Fruit fly (Drosophila melanogaster) whole organism, embryonic: Measurements from ENCODE around the gene CG15043.
A peak's percentile ranks its signal among the peaks of the same experiment; 100 is the strongest.

Experiments
- Ada2b ChIP-seq: fragments of 200-800 bp; sonication (Bioruptor generic); IDR thresholded peaks from 2 replicates; pipeline ENCODE4 v1.3.6; 2022; ENCODE audit warnings: missing biosample characterization, missing genetic modification characterization
- BtbVII ChIP-seq: fragments of 200-800 bp; sonication (Bioruptor generic); optimal IDR thresholded peaks from 3 replicates; lab custom pipeline; 2017; ENCODE audit warnings: missing biosample characterization, mild to moderate bottlenecking, missing genetic modification characterization
- CG10462 ChIP-seq: fragments of 200-800 bp; sonication (Bioruptor generic); optimal IDR thresholded peaks from 2 replicates; lab custom pipeline; 2016; ENCODE audit warnings: missing biosample characterization, missing genetic modification characterization
- CG10543 ChIP-seq: fragments of 200-800 bp; sonication (Bioruptor generic); optimal IDR thresholded peaks from 3 replicates; lab custom pipeline; 2017; ENCODE audit warnings: missing biosample characterization, mild to moderate bottlenecking, missing genetic modification characterization, moderate library complexity
- CG11085 ChIP-seq: fragments of 200-800 bp; sonication (Bioruptor generic); IDR thresholded peaks from 2 replicates; pipeline ENCODE4 v1.3.6; 2022; ENCODE audit warnings: missing biosample characterization, missing genetic modification characterization
- CG12299 ChIP-seq: fragments of 200-800 bp; sonication (Bioruptor generic); optimal IDR thresholded peaks from 2 replicates; lab custom pipeline; 2018; ENCODE audit warnings: missing biosample characterization, mild to moderate bottlenecking, missing genetic modification characterization
- CG1233 ChIP-seq: fragments of 200-800 bp; sonication (Bioruptor generic); optimal IDR thresholded peaks from 4 replicates; lab custom pipeline; 2018; ENCODE audit warnings: missing biosample characterization, mild to moderate bottlenecking, missing genetic modification characterization
- CG13123 ChIP-seq: fragments of 200-800 bp; sonication (Bioruptor generic); optimal IDR thresholded peaks from 2 replicates; lab custom pipeline; 2016; ENCODE audit warnings: missing biosample characterization, missing genetic modification characterization
- CG14860 ChIP-seq: fragments of 200-800 bp; sonication (Bioruptor generic); IDR thresholded peaks from 3 replicates; pipeline ENCODE4 v1.3.6; 2022; ENCODE audit warnings: missing biosample characterization, missing genetic modification characterization; ENCODE audit not compliant: partially characterized antibody
- CG14965 ChIP-seq: fragments of 200-800 bp; sonication (Bioruptor generic); optimal IDR thresholded peaks from 2 replicates; lab custom pipeline; 2016; ENCODE audit warnings: missing biosample characterization, missing genetic modification characterization, borderline replicate concordance
- CG15269 ChIP-seq: fragments of 200-800 bp; sonication (Bioruptor generic); optimal IDR thresholded peaks from 2 replicates; lab custom pipeline; 2018; ENCODE audit warnings: missing biosample characterization, mild to moderate bottlenecking, missing genetic modification characterization, moderate library complexity
- CG15514 ChIP-seq: fragments of 200-800 bp; sonication (Bioruptor generic); optimal IDR thresholded peaks from 3 replicates; lab custom pipeline; 2017; ENCODE audit warnings: missing biosample characterization, missing genetic modification characterization, mild to moderate bottlenecking, moderate library complexity, missing genetic modification reagents
- CG1603 ChIP-seq: fragments of 200-800 bp; sonication (Bioruptor generic); optimal IDR thresholded peaks from 2 replicates; lab custom pipeline; 2019; ENCODE audit warnings: missing biosample characterization, mild to moderate bottlenecking, missing genetic modification characterization, moderate library complexity
- CG17829 ChIP-seq: fragments of 200-800 bp; optimal IDR thresholded peaks from 2 replicates; lab custom pipeline; 2019; ENCODE audit warnings: missing biosample characterization, mild to moderate bottlenecking, missing genetic modification characterization, moderate library complexity
- CG18764 ChIP-seq: fragments of 200-800 bp; sonication (Bioruptor generic); optimal IDR thresholded peaks from 3 replicates; lab custom pipeline; 2016; ENCODE audit warnings: missing biosample characterization, missing genetic modification characterization
- CG30403 ChIP-seq: fragments of 200-800 bp; sonication (Bioruptor generic); optimal IDR thresholded peaks from 3 replicates; lab custom pipeline; 2016; ENCODE audit warnings: missing biosample characterization, missing genetic modification characterization
- CG32532 ChIP-seq: fragments of 200-800 bp; sonication (Bioruptor generic); IDR thresholded peaks from 2 replicates; pipeline ENCODE4 v1.3.6; 2022; ENCODE audit warnings: missing biosample characterization, missing genetic modification characterization
- CG32772 ChIP-seq: fragments of 200-800 bp; sonication (Bioruptor generic); IDR thresholded peaks from 2 replicates; pipeline ENCODE4 v1.3.6; 2022; ENCODE audit warnings: missing biosample characterization, missing genetic modification characterization
- CG3281 ChIP-seq: fragments of 200-800 bp; sonication (Bioruptor generic); optimal IDR thresholded peaks from 3 replicates; lab custom pipeline; 2017; ENCODE audit warnings: missing biosample characterization, mild to moderate bottlenecking, missing genetic modification characterization
- CG4820 ChIP-seq: fragments of 200-800 bp; sonication (Bioruptor generic); optimal IDR thresholded peaks from 3 replicates; lab custom pipeline; 2016; ENCODE audit warnings: missing biosample characterization, missing genetic modification characterization
- CG5953 ChIP-seq: fragments of 200-800 bp; sonication (Bioruptor generic); IDR thresholded peaks from 2 replicates; pipeline ENCODE4 v1.3.6; 2022; ENCODE audit warnings: missing biosample characterization, missing genetic modification characterization
- CG6175 ChIP-seq: fragments of 200-800 bp; sonication (Bioruptor generic); IDR thresholded peaks from 3 replicates; pipeline ENCODE4 v1.3.6; 2022; ENCODE audit warnings: missing biosample characterization, missing genetic modification characterization
- CG7786 ChIP-seq: fragments of 200-800 bp; sonication (Bioruptor generic); optimal IDR thresholded peaks from 2 replicates; lab custom pipeline; 2016; ENCODE audit warnings: missing biosample characterization, missing genetic modification characterization
- CG7963 ChIP-seq: fragments of 200-800 bp; sonication (Bioruptor generic); IDR thresholded peaks from 3 replicates; pipeline ENCODE4 v1.3.6; 2022; ENCODE audit warnings: missing biosample characterization, missing genetic modification characterization; ENCODE audit not compliant: partially characterized antibody
- CG9215 ChIP-seq: fragments of 200-800 bp; sonication (Bioruptor generic); IDR thresholded peaks from 2 replicates; pipeline ENCODE4 v1.3.6; 2022; ENCODE audit warnings: missing biosample characterization, missing genetic modification characterization
- CG9932 ChIP-seq: fragments of 200-800 bp; sonication (Bioruptor generic); IDR thresholded peaks from 2 replicates; pipeline ENCODE4 v1.3.6; 2022; ENCODE audit warnings: missing biosample characterization, missing genetic modification characterization
- CTCF ChIP-seq: fragments of 200-800 bp; sonication (Bioruptor generic); optimal IDR thresholded peaks from 2 replicates; lab custom pipeline; 2017; ENCODE audit warnings: missing biosample characterization, mild to moderate bottlenecking, missing genetic modification characterization, moderate library complexity
- Chrac-16 ChIP-seq: fragments of 200-800 bp; sonication (Bioruptor generic); optimal IDR thresholded peaks from 3 replicates; lab custom pipeline; 2016; ENCODE audit warnings: missing biosample characterization, missing genetic modification characterization
- Dref ChIP-seq: fragments of 200-800 bp; sonication (Bioruptor generic); IDR thresholded peaks from 2 replicates; pipeline ENCODE4 v1.3.6; 2022; ENCODE audit warnings: missing biosample characterization, missing genetic modification characterization
- Fer2 ChIP-seq: fragments of 200-800 bp; sonication (Bioruptor generic); optimal IDR thresholded peaks from 2 replicates; lab custom pipeline; 2018; ENCODE audit warnings: missing biosample characterization, mild to moderate bottlenecking, missing genetic modification characterization, moderate library complexity
- Hand ChIP-seq: fragments of 200-800 bp; sonication (Bioruptor generic); optimal IDR thresholded peaks from 2 replicates; lab custom pipeline; 2017; ENCODE audit warnings: mild to moderate bottlenecking, missing biosample characterization, missing genetic modification reagents, missing genetic modification characterization
- Hmr ChIP-seq: fragments of 200-800 bp; sonication (Bioruptor generic); optimal IDR thresholded peaks from 3 replicates; lab custom pipeline; 2017; ENCODE audit warnings: mild to moderate bottlenecking, missing biosample characterization, missing genetic modification reagents, missing genetic modification characterization
- Hr51 ChIP-seq, 2 experiments: fragments of 200-800 bp; sonication (Bioruptor generic); optimal IDR thresholded peaks; 2 replicates in 1 of 2; 3 replicates in 1 of 2; lab custom pipeline; 2016 to 2018; ENCODE audit warnings: missing biosample characterization in 2 of 2, missing genetic modification characterization in 2 of 2, mild to moderate bottlenecking in 1 of 2, moderate library complexity in 1 of 2
- Neu2 ChIP-seq: fragments of 200-800 bp; sonication (Bioruptor generic); optimal IDR thresholded peaks from 3 replicates; lab custom pipeline; 2016; ENCODE audit warnings: missing biosample characterization, missing genetic modification characterization, borderline replicate concordance
- Rx ChIP-seq: fragments of 200-800 bp; sonication (Bioruptor generic); IDR thresholded peaks from 2 replicates; pipeline ENCODE4 v1.3.6; 2022; ENCODE audit warnings: missing biosample characterization, missing genetic modification characterization
- abd-A ChIP-seq: fragments of 200-800 bp; sonication (Bioruptor generic); optimal IDR thresholded peaks from 3 replicates; lab custom pipeline; 2019; ENCODE audit warnings: missing biosample characterization, mild to moderate bottlenecking, missing genetic modification characterization, moderate library complexity
- ac ChIP-seq: fragments of 200-800 bp; sonication (Bioruptor generic); optimal IDR thresholded peaks from 3 replicates; lab custom pipeline; 2017; ENCODE audit warnings: missing biosample characterization, mild to moderate bottlenecking, missing genetic modification characterization
- ara ChIP-seq: fragments of 200-800 bp; sonication (Bioruptor generic); IDR thresholded peaks from 2 replicates; pipeline ENCODE4 v1.3.6; 2022; ENCODE audit warnings: missing biosample characterization, missing genetic modification characterization
- br ChIP-seq: fragments of >200 bp; optimal IDR thresholded peaks from 2 replicates; lab custom pipeline; 2017
- croc ChIP-seq: fragments of 200-800 bp; sonication (Bioruptor generic); conservative IDR thresholded peaks from 3 replicates; pipeline ENCODE4 v1.3.6; 2022; ENCODE audit warnings: missing biosample characterization, missing genetic modification characterization
- dati ChIP-seq: fragments of 200-800 bp; sonication (Bioruptor generic); IDR thresholded peaks from 2 replicates; pipeline ENCODE4 v1.3.6; 2022; ENCODE audit warnings: missing biosample characterization, missing genetic modification characterization
- dysf ChIP-seq: fragments of 200-800 bp; sonication (Bioruptor generic); IDR thresholded peaks from 3 replicates; pipeline ENCODE4 v1.3.6; 2022; ENCODE audit warnings: missing biosample characterization, missing genetic modification characterization
- esg ChIP-seq: fragments of 200-800 bp; sonication (Bioruptor generic); conservative IDR thresholded peaks from 2 replicates; pipeline ENCODE4 v1.3.6; 2022; ENCODE audit warnings: missing biosample characterization, missing genetic modification characterization
- grn ChIP-seq: fragments of 200-800 bp; sonication (Bioruptor generic); optimal IDR thresholded peaks from 3 replicates; lab custom pipeline; 2017; ENCODE audit warnings: missing biosample characterization, missing genetic modification characterization
- lab ChIP-seq: fragments of 200-800 bp; sonication (Bioruptor generic); optimal IDR thresholded peaks from 3 replicates; lab custom pipeline; 2017; ENCODE audit warnings: missing biosample characterization, missing genetic modification characterization, mild to moderate bottlenecking, moderate library complexity, missing genetic modification reagents
- peb ChIP-seq: fragments of 200-800 bp; sonication (Bioruptor generic); IDR thresholded peaks from 2 replicates; pipeline ENCODE4 v1.3.6; 2022; ENCODE audit warnings: missing biosample characterization, missing genetic modification characterization
- pita ChIP-seq: fragments of 200-800 bp; sonication (Bioruptor generic); optimal IDR thresholded peaks from 2 replicates; lab custom pipeline; 2017; ENCODE audit warnings: missing biosample characterization, mild to moderate bottlenecking, missing genetic modification characterization
- repo ChIP-seq: fragments of 200-800 bp; sonication (Bioruptor generic); optimal IDR thresholded peaks from 2 replicates; lab custom pipeline; 2016; ENCODE audit warnings: missing biosample characterization, missing genetic modification characterization
- ro ChIP-seq: fragments of 200-800 bp; sonication (Bioruptor generic); IDR thresholded peaks from 2 replicates; pipeline ENCODE4 v1.3.6; 2022; ENCODE audit warnings: missing biosample characterization, missing genetic modification characterization
- toy ChIP-seq: fragments of 200-800 bp; sonication (Bioruptor generic); IDR thresholded peaks from 2 replicates; pipeline ENCODE4 v1.3.6; 2022; ENCODE audit warnings: missing biosample characterization, missing genetic modification characterization
- wek ChIP-seq: fragments of 200-800 bp; sonication (Bioruptor generic); optimal IDR thresholded peaks from 3 replicates; lab custom pipeline; 2018; ENCODE audit warnings: missing biosample characterization, mild to moderate bottlenecking, missing genetic modification characterization, moderate library complexity
- zfh2 ChIP-seq: fragments of 200-800 bp; sonication (Bioruptor generic); optimal IDR thresholded peaks from 2 replicates; lab custom pipeline; 2016; ENCODE audit warnings: missing biosample characterization, missing genetic modification characterization

The CG15043 gene

DNA sequence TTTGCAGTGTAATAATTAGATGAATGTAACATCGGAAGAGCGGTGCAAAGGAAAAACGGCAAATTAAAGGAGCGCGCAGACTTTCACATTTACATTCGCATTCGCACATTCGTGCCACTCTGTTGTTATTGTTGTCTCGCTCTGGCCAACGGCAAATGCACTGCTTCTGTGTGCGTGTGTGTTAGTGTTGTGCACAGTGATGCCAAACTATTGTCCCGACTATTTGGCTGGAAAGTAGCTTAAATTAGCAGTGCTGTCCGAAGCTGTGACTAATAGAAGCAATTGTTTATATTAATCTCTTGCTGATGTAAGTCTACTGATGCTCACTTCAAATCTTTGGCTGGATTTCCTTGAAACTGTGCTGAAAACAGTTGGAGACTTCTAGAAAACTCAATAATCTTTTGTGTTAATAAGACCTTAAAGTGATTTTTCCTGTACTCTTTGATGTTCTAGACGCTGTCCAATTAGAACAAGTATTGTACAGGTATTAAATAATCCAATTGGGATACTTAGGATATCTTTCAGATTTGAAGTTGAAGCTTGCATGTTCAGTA is 22.1 kb upstream of the CG15043 start (continued):
- TF ChIP-seq Chrac-16, result no peak
- TF ChIP-seq repo, result no peak
- TF ChIP-seq CG3281 (GFP tag; lab: Kevin White, UChicago), result no peak
- TF ChIP-seq esg (GFP tag; lab: Robert Waterston, UW), result 0 out of 2 replicates have a peak, but pooled peaks have one; percentile 7
- TF ChIP-seq CG13123 (GFP tag; lab: Kevin White, UChicago), result no peak
- TF ChIP-seq dysf (GFP tag; lab: Robert Waterston, UW), result no peak
- no peak for TF ChIP-seq ro
- TF ChIP-seq CG7963 (GFP tag; lab: Robert Waterston, UW), result no peak
- TF ChIP-seq CG17829 (tag; lab: Kevin White, UChicago), result no peak
- TF ChIP-seq CG32772 (GFP tag; lab: Robert Waterston, UW), result no peak
- TF ChIP-seq CG5953 (GFP tag; lab: Robert Waterston, UW), result no peak
- no peak for TF ChIP-seq wek (GFP tag; lab: Kevin White, UChicago)
- TF ChIP-seq ara (GFP tag; lab: Robert Waterston, UW), result no peak
- TF ChIP-seq Fer2 (tag; lab: Kevin White, UChicago), result no peak
- TF ChIP-seq Hr51 (GFP tag; optimal IDR thresholded peaks at IDR 0.05; lab: Kevin White, UChicago), result no peak
- TF ChIP-seq CG4820 (GFP tag; lab: Kevin White, UChicago), result no peak
- no peak for TF ChIP-seq zfh2
- TF ChIP-seq Hmr (GFP tag; lab: Kevin White, UChicago), result peak; percentile 15
- TF ChIP-seq dati, result no peak
- no peak for TF ChIP-seq lab (GFP tag; lab: Kevin White, UChicago)
- TF ChIP-seq CG14860, result no peak
- no peak for TF ChIP-seq CG15269 (tag; lab: Kevin White, UChicago)
- peak; percentile 17 for TF ChIP-seq CG10543 (GFP tag; lab: Kevin White, UChicago)
- no peak for TF ChIP-seq pita (GFP tag; lab: Kevin White, UChicago)
- no peak for TF ChIP-seq toy (GFP tag; lab: Robert Waterston, UW)
- peak; percentile 53; the same call in 1 of the 2 replicates for TF ChIP-seq CG9932 (GFP tag; lab: Robert Waterston, UW)
- no peak for TF ChIP-seq CG9215 (GFP tag; lab: Robert Waterston, UW)
- no peak for TF ChIP-seq CG12299 (tag; lab: Kevin White, UChicago)
- peak; percentile 13; the same call in 1 of the 2 replicates for TF ChIP-seq CG32532
- TF ChIP-seq peb (GFP tag; lab: Robert Waterston, UW), result no peak
- TF ChIP-seq Rx, result no peak
- no peak for TF ChIP-seq CG10462 (GFP tag; lab: Kevin White, UChicago)
- no peak for TF ChIP-seq ac (GFP tag; lab: Kevin White, UChicago)
- no peak for TF ChIP-seq CG11085 (GFP tag; lab: Robert Waterston, UW)
- TF ChIP-seq CG15514 (GFP tag; lab: Kevin White, UChicago), result peak; percentile 1
- peak; percentile 37 for TF ChIP-seq CG30403 (GFP tag; lab: Kevin White, UChicago)
- TF ChIP-seq croc, result no peak
- TF ChIP-seq CG6175 (GFP tag; lab: Robert Waterston, UW), result peak; percentile 21; the same call in 1 of the 3 replicates
- no peak for TF ChIP-seq grn (GFP tag; lab: Kevin White, UChicago)
- TF ChIP-seq abd-A (tag; lab: Kevin White, UChicago), result peak; percentile 44
- TF ChIP-seq Hand (GFP tag; lab: Kevin White, UChicago), result no peak
- no peak for TF ChIP-seq Dref (GFP tag; lab: Robert Waterston, UW)
- TF ChIP-seq br (lab: Kevin White, UChicago), result no peak
- no peak for TF ChIP-seq CTCF (GFP tag; lab: Kevin White, UChicago)
- no peak for TF ChIP-seq Neu2 (GFP tag; lab: Kevin White, UChicago)
- TF ChIP-seq CG1233 (GFP tag; lab: Kevin White, UChicago), result peak; percentile 12
- TF ChIP-seq Ada2b (GFP tag; lab: Robert Waterston, UW), result peak; percentile 22; the same call in 1 of the 2 replicates
- TF ChIP-seq CG14965 (GFP tag; lab: Kevin White, UChicago), result no peak
- TF ChIP-seq BtbVII (GFP tag; lab: Kevin White, UChicago), result no peak
- TF ChIP-seq CG1603 (tag; lab: Kevin White, UChicago), result peak; percentile 6
- no peak for TF ChIP-seq CG18764 (GFP tag; lab: Kevin White, UChicago)
- TF ChIP-seq CG7786 (GFP tag; lab: Kevin White, UChicago), result peak; percentile 6
